Worm (Caenorhabditis elegans) whole organism, L2 larva: ENCODE data around the gene C34C12.9.

ENCODE experiments used
- ZK546.5 ChIP-seq: sonication (generic microtip); optimal IDR thresholded peaks from 2 replicates; lab custom pipeline; 2017; ENCODE audit warnings: missing biosample characterization, missing genetic modification characterization
- blmp-1 ChIP-seq: sonication (generic microtip); optimal IDR thresholded peaks from 2 replicates; lab custom pipeline; 2017; ENCODE audit warnings: missing genetic modification characterization, mild to moderate bottlenecking, missing compliant biosample characterization, antibody characterized with exemption, moderate library complexity; ENCODE audit not compliant: insufficient read depth
- egl-27 ChIP-seq: sonication (generic microtip); optimal IDR thresholded peaks from 3 replicates; lab custom pipeline; 2017; ENCODE audit warnings: missing biosample characterization, missing genetic modification reagents, missing genetic modification characterization
- lin-39 ChIP-seq: fragments of 150-350 bp; optimal IDR thresholded peaks from 2 replicates; lab custom pipeline; 2014; ENCODE audit warnings: missing biosample characterization, missing genetic modification reagents, missing genetic modification characterization
- nhr-23 ChIP-seq: fragments of 150-350 bp; optimal IDR thresholded peaks from 2 replicates; lab custom pipeline; 2014; ENCODE audit warnings: missing biosample characterization, missing genetic modification reagents, missing genetic modification characterization

ce11 chrIII:3429761-3430160 is 45.6 kb downstream of the C34C12.9 start:
- TF ChIP-seq ZK546.5 (no peak), blmp-1 (tag; lab: Kevin White, UChicago) (no peak), egl-27 (no peak), nhr-23 (no peak), lin-39 (tag; lab: Kevin White, UChicago) (no peak)
